Fruit fly (Drosophila melanogaster) whole organism, embryonic: ENCODE results near the gene uncNacbeta.

ENCODE experiments used
- Abd-B ChIP-seq: fragments of 200-800 bp; sonication (Bioruptor generic); optimal IDR thresholded peaks from 2 replicates; lab custom pipeline; 2018; ENCODE audit warnings: missing biosample characterization, mild to moderate bottlenecking, missing genetic modification characterization, moderate library complexity
- CG10267 ChIP-seq: fragments of 200-800 bp; sonication (Bioruptor generic); optimal IDR thresholded peaks from 2 replicates; lab custom pipeline; 2018; ENCODE audit warnings: missing biosample characterization, mild to moderate bottlenecking, missing genetic modification characterization, moderate library complexity
- CG10979 ChIP-seq: fragments of 200-800 bp; sonication (Bioruptor generic); optimal IDR thresholded peaks from 2 replicates; lab custom pipeline; 2018; ENCODE audit warnings: missing biosample characterization, mild to moderate bottlenecking, missing genetic modification characterization, moderate library complexity
- CG11504 ChIP-seq: fragments of 200-800 bp; sonication (Bioruptor generic); optimal IDR thresholded peaks from 3 replicates; lab custom pipeline; 2019; ENCODE audit warnings: missing biosample characterization, mild to moderate bottlenecking, missing genetic modification characterization, moderate library complexity
- CG12769 ChIP-seq: fragments of 200-800 bp; sonication (Bioruptor generic); optimal IDR thresholded peaks from 2 replicates; lab custom pipeline; 2019; ENCODE audit warnings: missing biosample characterization, mild to moderate bottlenecking, missing genetic modification characterization, moderate library complexity
- CG1832 ChIP-seq: fragments of 200-800 bp; sonication (Bioruptor generic); optimal IDR thresholded peaks from 2 replicates; lab custom pipeline; 2017; ENCODE audit warnings: missing biosample characterization, mild to moderate bottlenecking, missing genetic modification characterization, inconsistent platforms
- CG2875 ChIP-seq: fragments of 200-800 bp; sonication (Bioruptor generic); optimal IDR thresholded peaks from 2 replicates; lab custom pipeline; 2017; ENCODE audit warnings: missing biosample characterization, mild to moderate bottlenecking, missing genetic modification characterization, missing genetic modification reagents
- CG33213 ChIP-seq: fragments of 200-800 bp; sonication (Bioruptor generic); optimal IDR thresholded peaks from 3 replicates; lab custom pipeline; 2016; ENCODE audit warnings: missing biosample characterization, missing genetic modification characterization
- CG33557 ChIP-seq: fragments of 200-800 bp; sonication (Bioruptor generic); optimal IDR thresholded peaks from 2 replicates; lab custom pipeline; 2019; ENCODE audit warnings: missing biosample characterization, mild to moderate bottlenecking, missing genetic modification characterization, moderate library complexity
- CG6689 ChIP-seq: fragments of 200-800 bp; sonication (Bioruptor generic); IDR thresholded peaks from 2 replicates; pipeline ENCODE4 v1.3.6; 2022; ENCODE audit warnings: missing biosample characterization, missing genetic modification characterization
- CG6765 ChIP-seq: fragments of 200-800 bp; sonication (Bioruptor generic); optimal IDR thresholded peaks from 3 replicates; lab custom pipeline; 2017; ENCODE audit warnings: missing biosample characterization, mild to moderate bottlenecking, missing genetic modification characterization
- CG6791 ChIP-seq: fragments of 200-800 bp; sonication (Bioruptor generic); IDR thresholded peaks from 3 replicates; pipeline ENCODE4 v1.3.6; 2022; ENCODE audit warnings: missing biosample characterization, missing genetic modification characterization; ENCODE audit not compliant: partially characterized antibody
- CG7987 ChIP-seq: fragments of 200-800 bp; sonication (Bioruptor generic); optimal IDR thresholded peaks from 2 replicates; lab custom pipeline; 2018; ENCODE audit warnings: missing biosample characterization, mild to moderate bottlenecking, missing genetic modification characterization, moderate library complexity
- CG9876 ChIP-seq: fragments of 200-800 bp; sonication (Bioruptor generic); optimal IDR thresholded peaks from 2 replicates; lab custom pipeline; 2016; ENCODE audit warnings: missing biosample characterization, missing genetic modification characterization
- CoRest ChIP-seq: fragments of 200-800 bp; sonication (Bioruptor generic); optimal IDR thresholded peaks from 3 replicates; lab custom pipeline; 2018; ENCODE audit warnings: missing biosample characterization, mild to moderate bottlenecking, missing genetic modification characterization, moderate library complexity
- D19A ChIP-seq: fragments of 200-800 bp; optimal IDR thresholded peaks from 3 replicates; lab custom pipeline; 2019; ENCODE audit warnings: missing biosample characterization, mild to moderate bottlenecking, missing genetic modification characterization, moderate library complexity
- D19B ChIP-seq: fragments of 200-800 bp; sonication (Bioruptor generic); optimal IDR thresholded peaks from 2 replicates; lab custom pipeline; 2017; ENCODE audit warnings: missing biosample characterization, mild to moderate bottlenecking, missing genetic modification characterization
- Dll ChIP-seq: fragments of 200-800 bp; sonication (Bioruptor generic); IDR thresholded peaks from 4 replicates; pipeline ENCODE4 v1.3.6; 2022; ENCODE audit warnings: missing biosample characterization, missing genetic modification characterization; ENCODE audit not compliant: partially characterized antibody
- Dref ChIP-seq: fragments of 200-800 bp; sonication (Bioruptor generic); IDR thresholded peaks from 2 replicates; pipeline ENCODE4 v1.3.6; 2022; ENCODE audit warnings: missing biosample characterization, missing genetic modification characterization
- Eip74EF ChIP-seq, 2 experiments: fragments of 200-800 bp in 1 of 2; fragments of >200 bp in 1 of 2; sonication (Bioruptor generic) in 1 of 2; optimal IDR thresholded peaks; 2 replicates each; lab custom pipeline; 2017 to 2019; ENCODE audit warnings: missing biosample characterization in 2 of 2, missing genetic modification characterization in 2 of 2, mild to moderate bottlenecking in 1 of 2, moderate library complexity in 1 of 2
- Hr39 ChIP-seq: fragments of >200 bp; optimal IDR thresholded peaks from 2 replicates; lab custom pipeline; 2017
- Kr ChIP-seq: fragments of 200-800 bp; sonication (Bioruptor generic); optimal IDR thresholded peaks from 2 replicates; lab custom pipeline; 2017; ENCODE audit warnings: missing biosample characterization, mild to moderate bottlenecking, missing genetic modification characterization
- Med ChIP-seq: fragments of 200-800 bp; sonication (Bioruptor generic); peaks from one replicate; lab custom pipeline; 2016; ENCODE audit warnings: missing biosample characterization, missing genetic modification characterization, mild to moderate bottlenecking, inconsistent platforms, moderate library complexity
- Mes4 ChIP-seq: fragments of 200-800 bp; sonication (Bioruptor generic); optimal IDR thresholded peaks from 2 replicates; lab custom pipeline; 2016; ENCODE audit warnings: missing biosample characterization, missing genetic modification characterization
- Nf-YA ChIP-seq: fragments of 200-800 bp; sonication (Bioruptor generic); IDR thresholded peaks from 2 replicates; pipeline ENCODE4 v1.3.6; 2022; ENCODE audit warnings: missing biosample characterization, missing genetic modification characterization
- Optix ChIP-seq: fragments of 200-800 bp; sonication (Bioruptor generic); IDR thresholded peaks from 3 replicates; pipeline ENCODE4 v1.3.6; 2022; ENCODE audit warnings: missing biosample characterization, missing genetic modification characterization
- Scr ChIP-seq: fragments of 200-800 bp; sonication (Bioruptor generic); IDR thresholded peaks from 2 replicates; pipeline ENCODE4 v1.3.6; 2022; ENCODE audit warnings: missing biosample characterization, missing genetic modification characterization; ENCODE audit not compliant: partially characterized antibody
- cad ChIP-seq: fragments of >200 bp; optimal IDR thresholded peaks from 2 replicates; lab custom pipeline; 2017; ENCODE audit warnings: missing biosample characterization, missing genetic modification characterization
- cato ChIP-seq: fragments of 200-800 bp; sonication (Bioruptor generic); optimal IDR thresholded peaks from 2 replicates; lab custom pipeline; 2016; ENCODE audit warnings: missing biosample characterization, missing genetic modification characterization, borderline replicate concordance
- eve ChIP-seq, 2 experiments: fragments of >200 bp; optimal IDR thresholded peaks; 2 replicates each; lab custom pipeline; 2017; ENCODE audit warnings: missing biosample characterization in 2 of 2, missing genetic modification characterization in 2 of 2
- fd64A ChIP-seq: fragments of 200-800 bp; sonication (Bioruptor generic); optimal IDR thresholded peaks from 3 replicates; lab custom pipeline; 2018; ENCODE audit warnings: missing biosample characterization, mild to moderate bottlenecking, missing genetic modification characterization
- ftz-f1 ChIP-seq: fragments of 200-800 bp; sonication (Bioruptor generic); optimal IDR thresholded peaks from 2 replicates; lab custom pipeline; 2016; ENCODE audit warnings: missing biosample characterization, missing genetic modification characterization
- jumu ChIP-seq: fragments of 200-800 bp; sonication (Bioruptor generic); optimal IDR thresholded peaks from 3 replicates; lab custom pipeline; 2016; ENCODE audit warnings: missing biosample characterization, missing genetic modification characterization
- kni ChIP-seq: fragments of 200-800 bp; sonication (Bioruptor generic); optimal IDR thresholded peaks from 3 replicates; lab custom pipeline; 2017; ENCODE audit warnings: mild to moderate bottlenecking, missing biosample characterization, missing genetic modification reagents, missing genetic modification characterization
- maf-S ChIP-seq: fragments of 200-800 bp; sonication (Bioruptor generic); optimal IDR thresholded peaks from 2 replicates; lab custom pipeline; 2016; ENCODE audit warnings: missing biosample characterization, missing genetic modification characterization
- nerfin-1 ChIP-seq: fragments of 200-800 bp; sonication (Bioruptor generic); optimal IDR thresholded peaks from 3 replicates; lab custom pipeline; 2019; ENCODE audit warnings: missing biosample characterization, mild to moderate bottlenecking, missing genetic modification characterization, moderate library complexity
- pros ChIP-seq: fragments of 200-800 bp; sonication (Bioruptor generic); optimal IDR thresholded peaks from 3 replicates; lab custom pipeline; 2019; ENCODE audit warnings: missing biosample characterization, mild to moderate bottlenecking, missing genetic modification characterization, moderate library complexity
- run ChIP-seq: fragments of 200-800 bp; sonication (Bioruptor generic); optimal IDR thresholded peaks from 3 replicates; lab custom pipeline; 2018; ENCODE audit warnings: missing biosample characterization, mild to moderate bottlenecking, missing genetic modification characterization
- sc ChIP-seq, 3 experiments: fragments of >200 bp in 2 of 3; fragments of 200-800 bp in 1 of 3; sonication (Bioruptor generic) in 1 of 3; optimal IDR thresholded peaks; 2 replicates in 2 of 3; 3 replicates in 1 of 3; lab custom pipeline; 2017; ENCODE audit warnings: mild to moderate bottlenecking in 1 of 3, missing biosample characterization in 1 of 3, missing genetic modification characterization in 1 of 3, missing genetic modification reagents in 1 of 3
- scrt ChIP-seq: fragments of 200-800 bp; sonication (Bioruptor generic); optimal IDR thresholded peaks from 2 replicates; lab custom pipeline; 2018; ENCODE audit warnings: missing biosample characterization, mild to moderate bottlenecking, missing genetic modification characterization, moderate library complexity
- sens ChIP-seq: fragments of 200-800 bp; sonication (Bioruptor generic); peaks from one replicate; lab custom pipeline; 2016; ENCODE audit warnings: missing biosample characterization, missing genetic modification characterization
- seq ChIP-seq: fragments of 200-800 bp; sonication (Bioruptor generic); IDR thresholded peaks from 2 replicates; pipeline ENCODE4 v1.3.6; 2022; ENCODE audit warnings: missing biosample characterization, missing genetic modification characterization
- sim ChIP-seq: fragments of 200-800 bp; sonication (Bioruptor generic); IDR thresholded peaks from 2 replicates; pipeline ENCODE4 v1.3.6; 2022; ENCODE audit warnings: missing biosample characterization, missing genetic modification characterization
- slp2 ChIP-seq: fragments of 200-800 bp; sonication (Bioruptor generic); optimal IDR thresholded peaks from 2 replicates; lab custom pipeline; 2016; ENCODE audit warnings: missing biosample characterization, missing genetic modification characterization
- stwl ChIP-seq: fragments of 200-800 bp; sonication (Bioruptor generic); optimal IDR thresholded peaks from 3 replicates; lab custom pipeline; 2018; ENCODE audit warnings: missing biosample characterization, mild to moderate bottlenecking, missing genetic modification characterization, moderate library complexity
- tap ChIP-seq: fragments of 200-800 bp; optimal IDR thresholded peaks from 3 replicates; lab custom pipeline; 2019; ENCODE audit warnings: missing biosample characterization, mild to moderate bottlenecking, missing genetic modification characterization, moderate library complexity
- vnd ChIP-seq: fragments of 200-800 bp; sonication (Bioruptor generic); IDR thresholded peaks from 3 replicates; pipeline ENCODE4 v1.3.6; 2022; ENCODE audit warnings: missing biosample characterization, missing genetic modification characterization; ENCODE audit not compliant: partially characterized antibody
- zen2 ChIP-seq: fragments of 200-800 bp; sonication (Bioruptor generic); IDR thresholded peaks from 3 replicates; pipeline ENCODE4 v1.3.6; 2022; ENCODE audit warnings: missing biosample characterization, missing genetic modification characterization; ENCODE audit not compliant: partially characterized antibody
- zf30C ChIP-seq: fragments of 200-800 bp; sonication (Bioruptor generic); optimal IDR thresholded peaks from 3 replicates; lab custom pipeline; 2018; ENCODE audit warnings: missing biosample characterization, mild to moderate bottlenecking, missing genetic modification characterization

uncNacbeta gene

DNA sequence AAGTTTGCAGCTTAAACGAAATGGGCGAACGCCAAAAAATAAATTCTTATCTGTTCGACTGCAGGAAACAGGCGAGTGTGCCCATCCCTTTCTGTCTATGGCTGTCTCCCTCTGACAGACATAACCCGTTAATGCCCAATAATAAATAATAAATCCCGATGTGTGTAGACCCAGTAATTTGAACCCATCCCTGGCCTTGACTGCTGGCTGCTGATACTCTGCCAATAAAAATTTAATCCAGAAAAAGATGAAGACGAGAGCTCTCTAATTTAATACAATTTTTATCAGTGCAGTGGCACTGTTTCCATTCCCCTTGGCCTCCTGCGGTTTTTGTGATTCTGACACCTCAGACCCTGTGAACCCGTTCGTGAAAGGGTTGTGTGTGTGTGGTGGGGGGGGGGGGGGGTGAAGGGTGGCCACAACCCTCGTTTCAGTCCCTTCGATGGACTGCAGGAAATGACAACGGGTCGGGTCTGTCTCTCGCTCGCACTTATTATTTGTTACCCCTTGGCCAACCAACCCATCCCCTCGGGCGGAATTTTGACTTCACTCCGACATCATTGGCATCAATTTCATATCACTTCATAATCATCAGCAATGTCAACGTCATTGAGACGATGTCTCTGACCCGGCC lies 38.0 kb downstream of the uncNacbeta start:
- no peak for TF ChIP-seq sc (optimal IDR thresholded peaks at IDR 0.05; lab: Kevin White, UChicago)
- no peak for TF ChIP-seq sc (GFP tag; optimal IDR thresholded peaks at IDR 0.05; lab: Kevin White, UChicago)
- TF ChIP-seq Med: peak; percentile 5
- 0 out of 3 replicates have a peak, but pooled peaks have one; percentile 7 for TF ChIP-seq vnd (GFP tag; lab: Robert Waterston, UW)
- TF ChIP-seq maf-S (GFP tag; lab: Kevin White, UChicago): no peak
- no peak for TF ChIP-seq Eip74EF (GFP tag; optimal IDR thresholded peaks at IDR 0.05; lab: Kevin White, UChicago)
- TF ChIP-seq Abd-B (GFP tag; lab: Kevin White, UChicago): no peak
- TF ChIP-seq CG12769 (tag; lab: Kevin White, UChicago): no peak
- TF ChIP-seq seq (GFP tag; lab: Robert Waterston, UW): 0 out of 2 replicates have a peak, but pooled peaks have one; percentile 25
- TF ChIP-seq CG10267: no peak
- TF ChIP-seq ftz-f1 (GFP tag; lab: Kevin White, UChicago): no peak
- no peak for TF ChIP-seq Mes4 (GFP tag; lab: Kevin White, UChicago)
- no peak for TF ChIP-seq CG6765 (GFP tag; lab: Kevin White, UChicago)
- no peak for TF ChIP-seq CG11504
- peak; percentile 61 for TF ChIP-seq Kr (GFP tag; lab: Kevin White, UChicago)
- no peak for TF ChIP-seq CG10979 (tag; lab: Kevin White, UChicago)
- TF ChIP-seq stwl (tag; lab: Kevin White, UChicago): no peak
- peak; percentile 66 for TF ChIP-seq D19A (tag; lab: Kevin White, UChicago)
- TF ChIP-seq CG7987: no peak
- TF ChIP-seq sim (GFP tag; lab: Robert Waterston, UW): no peak
- no peak for TF ChIP-seq jumu (GFP tag; lab: Kevin White, UChicago)
- peak; percentile 35 for TF ChIP-seq kni (GFP tag; lab: Kevin White, UChicago)
- peak; percentile 47 for TF ChIP-seq Hr39 (lab: Kevin White, UChicago)
- TF ChIP-seq CG6689 (GFP tag; lab: Robert Waterston, UW): no peak
- TF ChIP-seq CoRest (tag; lab: Kevin White, UChicago): no peak
- no peak for TF ChIP-seq cad
- no peak for TF ChIP-seq cato (GFP tag; lab: Kevin White, UChicago)
- peak; percentile 17 for TF ChIP-seq CG1832
- no peak for TF ChIP-seq fd64A
- TF ChIP-seq Optix (GFP tag; lab: Robert Waterston, UW): 0 out of 3 replicates have a peak, but pooled peaks have one; percentile 28
- TF ChIP-seq CG6791 (GFP tag; lab: Robert Waterston, UW): no peak
- TF ChIP-seq Scr: no peak
- no peak for TF ChIP-seq CG9876
- TF ChIP-seq eve (GFP tag; optimal IDR thresholded peaks at IDR 0.05; lab: Kevin White, UChicago): no peak
- TF ChIP-seq sens: peak; percentile 75
- no peak for TF ChIP-seq slp2 (GFP tag; lab: Kevin White, UChicago)
- TF ChIP-seq CG33557: no peak
- no peak for TF ChIP-seq Dref
- TF ChIP-seq pros (GFP tag; lab: Kevin White, UChicago): peak; percentile 95
- peak; percentile 32 for TF ChIP-seq zf30C
- TF ChIP-seq CG2875: no peak
- no peak for TF ChIP-seq zen2 (GFP tag; lab: Robert Waterston, UW)
- no peak for TF ChIP-seq tap
- no peak for TF ChIP-seq D19B
- peak; percentile 56 for TF ChIP-seq nerfin-1
- no peak for TF ChIP-seq CG33213 (GFP tag; lab: Kevin White, UChicago)
- no peak for TF ChIP-seq scrt (GFP tag; lab: Kevin White, UChicago)
- no peak for TF ChIP-seq Dll (GFP tag; lab: Robert Waterston, UW)
- peak; percentile 7 for TF ChIP-seq run (tag; lab: Kevin White, UChicago)
- TF ChIP-seq Nf-YA (GFP tag; lab: Robert Waterston, UW): no peak
